Fruit fly (Drosophila melanogaster) whole organism, pupa: ENCODE results near the gene Pvf2.
A peak's percentile ranks its signal among the peaks of the same experiment; 100 is the strongest.

Experiments used
- CG10348 ChIP-seq: fragments of 200-800 bp; sonication (Bioruptor generic); IDR thresholded peaks from 2 replicates; pipeline ENCODE4 v1.3.6; 2022; ENCODE audit warnings: missing biosample characterization, missing genetic modification characterization
- CG12605 ChIP-seq: fragments of 200-800 bp; sonication (Bioruptor generic); IDR thresholded peaks from 2 replicates; pipeline ENCODE4 v1.3.6; 2022; ENCODE audit warnings: missing biosample characterization, missing genetic modification characterization
- CG13204 ChIP-seq: fragments of 200-800 bp; sonication (Bioruptor generic); optimal IDR thresholded peaks from 2 replicates; lab custom pipeline; 2018; ENCODE audit warnings: missing biosample characterization, mild to moderate bottlenecking, missing genetic modification characterization, moderate library complexity
- CG14655 ChIP-seq: fragments of 200-800 bp; sonication (Bioruptor generic); optimal IDR thresholded peaks from 3 replicates; lab custom pipeline; 2017; ENCODE audit warnings: mild to moderate bottlenecking, missing biosample characterization, missing genetic modification reagents, missing genetic modification characterization
- CG15710 ChIP-seq: fragments of 200-800 bp; sonication (Bioruptor generic); optimal IDR thresholded peaks from 2 replicates; lab custom pipeline; 2018; ENCODE audit warnings: missing biosample characterization, mild to moderate bottlenecking, missing genetic modification characterization, moderate library complexity
- CG17806 ChIP-seq: fragments of 200-800 bp; sonication (Bioruptor generic); optimal IDR thresholded peaks from 2 replicates; lab custom pipeline; 2018; ENCODE audit warnings: missing biosample characterization, mild to moderate bottlenecking, missing genetic modification characterization, moderate library complexity
- CG32121 ChIP-seq: fragments of 200-800 bp; sonication (Bioruptor generic); IDR thresholded peaks from 2 replicates; pipeline ENCODE4 v1.3.6; 2022; ENCODE audit warnings: missing biosample characterization, missing genetic modification characterization
- CG34367 ChIP-seq: fragments of 200-800 bp; sonication (Bioruptor generic); optimal IDR thresholded peaks from 2 replicates; lab custom pipeline; 2018; ENCODE audit warnings: missing biosample characterization, mild to moderate bottlenecking, missing genetic modification characterization
- CG4496 ChIP-seq: fragments of 200-800 bp; sonication (Bioruptor generic); IDR thresholded peaks from 3 replicates; pipeline ENCODE4 v1.3.6; 2022; ENCODE audit warnings: missing biosample characterization, missing genetic modification characterization
- CG8159 ChIP-seq: fragments of 200-800 bp; sonication (Bioruptor generic); optimal IDR thresholded peaks from 3 replicates; lab custom pipeline; 2018; ENCODE audit warnings: missing biosample characterization, mild to moderate bottlenecking, missing genetic modification characterization, moderate library complexity
- CG8301 ChIP-seq: fragments of 200-800 bp; sonication (Bioruptor generic); optimal IDR thresholded peaks from 2 replicates; lab custom pipeline; 2018; ENCODE audit warnings: missing biosample characterization, mild to moderate bottlenecking, missing genetic modification characterization
- CG9948 ChIP-seq: fragments of 200-800 bp; sonication (Bioruptor generic); optimal IDR thresholded peaks from 2 replicates; lab custom pipeline; 2018; ENCODE audit warnings: missing biosample characterization, mild to moderate bottlenecking, missing genetic modification characterization, moderate library complexity
- D1 ChIP-seq: fragments of 200-800 bp; sonication (Bioruptor generic); optimal IDR thresholded peaks from 2 replicates; lab custom pipeline; 2018; ENCODE audit warnings: missing biosample characterization, mild to moderate bottlenecking, missing genetic modification characterization, moderate library complexity
- EcR ChIP-seq: fragments of 200-800 bp; sonication (Bioruptor generic); optimal IDR thresholded peaks from 3 replicates; lab custom pipeline; 2019; ENCODE audit warnings: missing biosample characterization, missing genetic modification characterization, mild to moderate bottlenecking, moderate library complexity, missing genetic modification reagents
- Ets98B ChIP-seq: fragments of 200-800 bp; sonication (Bioruptor generic); IDR thresholded peaks from 2 replicates; pipeline ENCODE4 v1.3.6; 2022; ENCODE audit warnings: missing biosample characterization, missing genetic modification characterization
- Pif1A ChIP-seq: fragments of 200-800 bp; sonication (Bioruptor generic); optimal IDR thresholded peaks from 3 replicates; lab custom pipeline; 2016; ENCODE audit warnings: missing biosample characterization, missing genetic modification characterization
- Pif1B ChIP-seq: fragments of 200-800 bp; sonication (Bioruptor generic); optimal IDR thresholded peaks from 3 replicates; lab custom pipeline; 2016; ENCODE audit warnings: missing biosample characterization, missing genetic modification characterization
- Snoo ChIP-seq: fragments of 200-800 bp; sonication (Bioruptor generic); optimal IDR thresholded peaks from 3 replicates; lab custom pipeline; 2017; ENCODE audit warnings: missing biosample characterization, mild to moderate bottlenecking, missing genetic modification characterization, inconsistent platforms
- fd96Ca ChIP-seq: fragments of 200-800 bp; sonication (Bioruptor generic); IDR thresholded peaks from 3 replicates; pipeline ENCODE4 v1.3.6; 2022; ENCODE audit warnings: missing biosample characterization, missing genetic modification characterization
- gl ChIP-seq: fragments of 200-800 bp; sonication (Bioruptor generic); optimal IDR thresholded peaks from 2 replicates; lab custom pipeline; 2018; ENCODE audit warnings: missing biosample characterization, mild to moderate bottlenecking, missing genetic modification characterization
- rn ChIP-seq: fragments of 200-800 bp; sonication (Bioruptor generic); IDR thresholded peaks from 2 replicates; pipeline ENCODE4 v1.3.6; 2022; ENCODE audit warnings: missing biosample characterization, missing genetic modification characterization

Pvf2 gene

dm6 chr2L:7038404-7039341, 45.8 kb downstream of the Pvf2 start:
- no peak for TF ChIP-seq CG34367
- TF ChIP-seq CG12605 (GFP tag; lab: Robert Waterston, UW): no peak
- TF ChIP-seq EcR (GFP tag; lab: Kevin White, UChicago): peak; percentile 77

dm6 chr2L:7037773-7038327, 46.6 kb downstream of the Pvf2 start, which contains the start of gene milt:
TSS of gene milt (plus strand) at chr2L:7037823.
- TF ChIP-seq CG4496 (GFP tag; lab: Robert Waterston, UW) (peak; percentile 16; the same call in 1 of the 3 replicates), CG9948 (tag; lab: Kevin White, UChicago) (no peak)
- TF ChIP-seq, all 21 proteins: peak for 1

dm6 chr2L:7033100-7033675, 51.2 kb downstream of the Pvf2 start:
- TF ChIP-seq CG8159 (tag; lab: Kevin White, UChicago) (no peak), CG9948 (tag; lab: Kevin White, UChicago) (peak; percentile 30), D1 (tag; lab: Kevin White, UChicago) (peak; percentile 57), CG4496 (GFP tag; lab: Robert Waterston, UW) (peak; percentile 68), CG17806 (tag; lab: Kevin White, UChicago) (peak; percentile 34), CG10348 (GFP tag; lab: Robert Waterston, UW) (no peak), CG34367 (peak; percentile 52), Pif1A (GFP tag; lab: Kevin White, UChicago) (peak; percentile 65), CG12605 (GFP tag; lab: Robert Waterston, UW) (peak; percentile 63), Ets98B (GFP tag; lab: Robert Waterston, UW) (peak; percentile 71), CG32121 (GFP tag; lab: Robert Waterston, UW) (peak; percentile 74), gl (tag; lab: Kevin White, UChicago) (peak; percentile 80), CG15710 (tag; lab: Kevin White, UChicago) (peak; percentile 27), CG14655 (GFP tag; lab: Kevin White, UChicago) (no peak), CG8301 (tag; lab: Kevin White, UChicago) (peak; percentile 56)

- TF ChIP-seq Ets98B (GFP tag; lab: Robert Waterston, UW): peak; percentile 63
- no peak; the same call in 2 of the 3 replicates for TF ChIP-seq fd96Ca
- 0 out of 2 replicates have a peak, but pooled peaks have one; percentile 16 for TF ChIP-seq CG10348 (GFP tag; lab: Robert Waterston, UW)
- TF ChIP-seq Pif1A (GFP tag; lab: Kevin White, UChicago): no peak
- no peak for TF ChIP-seq CG8159 (tag; lab: Kevin White, UChicago)
- TF ChIP-seq CG32121 (GFP tag; lab: Robert Waterston, UW): no peak
- TF ChIP-seq CG4496 (GFP tag; lab: Robert Waterston, UW): peak; percentile 61
- no peak for TF ChIP-seq CG13204 (GFP tag; lab: Kevin White, UChicago)
- TF ChIP-seq CG34367: no peak
- TF ChIP-seq gl (tag; lab: Kevin White, UChicago): no peak
- TF ChIP-seq Snoo (tag; lab: Kevin White, UChicago): no peak
- no peak for TF ChIP-seq rn
- no peak for TF ChIP-seq EcR (GFP tag; lab: Kevin White, UChicago)
- no peak for TF ChIP-seq CG14655 (GFP tag; lab: Kevin White, UChicago)
Observed at dm6 chr2L:7032517-7032951, 51.9 kb downstream of the Pvf2 start, which contains the start of the genes Rab30 and Caper. TSS of gene Rab30 (minus strand) at chr2L:7032606. TSS of gene Caper (plus strand) at chr2L:7032721.

dm6 chr2L:7028990-7029389, 55.4 kb downstream of the Pvf2 start:
- no peak for TF ChIP-seq Pif1B (GFP tag; lab: Kevin White, UChicago)
- TF ChIP-seq Pif1A (GFP tag; lab: Kevin White, UChicago): no peak
- TF ChIP-seq fd96Ca: no peak

- TF ChIP-seq CG8159 (tag; lab: Kevin White, UChicago): no peak
- no peak for TF ChIP-seq Snoo (tag; lab: Kevin White, UChicago)
- no peak for TF ChIP-seq Pif1A (GFP tag; lab: Kevin White, UChicago)
- TF ChIP-seq CG8301 (tag; lab: Kevin White, UChicago): no peak
Observed at dm6 chr2L:7028440-7028839, 56.0 kb downstream of the Pvf2 start.
